Fruit fly (Drosophila melanogaster): ENCODE results near the gene Sur-8.

DNA sequence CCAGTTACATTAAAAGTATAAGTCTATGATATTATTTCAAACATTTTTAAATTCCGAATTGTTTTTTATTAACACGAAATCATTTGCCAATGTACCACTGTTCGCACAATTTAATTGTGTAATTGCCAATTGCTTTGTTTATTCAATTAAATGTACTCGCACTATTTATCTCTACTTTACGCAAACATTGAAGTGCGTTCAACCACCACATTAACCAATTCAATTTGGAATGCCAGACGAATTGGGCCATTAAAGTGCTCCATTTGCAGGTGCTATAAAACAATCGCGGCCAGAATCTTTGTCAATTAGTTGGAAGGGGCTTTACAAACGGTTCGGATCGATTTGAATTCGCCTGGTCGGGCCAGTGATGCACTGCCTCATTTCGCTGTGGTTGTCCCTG, 8.5 kb upstream of the Sur-8 start, which contains the start of gene CG5863:
- TF ChIP-seq jim (GFP tag; optimal IDR thresholded peaks at IDR 0.05): no peak
- TF ChIP-seq h (GFP tag; optimal IDR thresholded peaks at IDR 0.05): no peak
- TF ChIP-seq Myc (optimal IDR thresholded peaks at IDR 0.05): no peak
- no peak for TF ChIP-seq rgr (GFP tag; optimal IDR thresholded peaks at IDR 0.05)
- TF ChIP-seq dmrt93B (GFP tag; optimal IDR thresholded peaks at IDR 0.05): no peak
- no peak for TF ChIP-seq lola (GFP tag; optimal IDR thresholded peaks at IDR 0.05)
- no peak for TF ChIP-seq Sp1 (GFP tag; optimal IDR thresholded peaks at IDR 0.05)
- no peak for TF ChIP-seq pan (optimal IDR thresholded peaks at IDR 0.05)
